Worm (Caenorhabditis elegans) whole organism, L3 larva: ENCODE data around the gene npl-4.1.

Experiments used
- R02D3.7 ChIP-seq: fragments of 150-350 bp; optimal IDR thresholded peaks from 2 replicates; lab custom pipeline; 2014; ENCODE audit warnings: missing biosample characterization, missing genetic modification characterization
- ZK546.5 ChIP-seq: sonication (generic microtip); optimal IDR thresholded peaks from 2 replicates; lab custom pipeline; 2017; ENCODE audit warnings: missing biosample characterization, missing genetic modification characterization
- aly-2 ChIP-seq: fragments of 150-350 bp; optimal IDR thresholded peaks from 2 replicates; lab custom pipeline; 2014; ENCODE audit warnings: missing biosample characterization, missing genetic modification characterization
- ama-1 ChIP-seq: fragments of 150-350 bp; optimal IDR thresholded peaks from 2 replicates; lab custom pipeline; 2018
- ceh-16 ChIP-seq: sonication (generic microtip); optimal IDR thresholded peaks from 2 replicates; lab custom pipeline; 2017; ENCODE audit warnings: missing biosample characterization, missing genetic modification characterization
- ceh-28 ChIP-seq: fragments of 150-350 bp; optimal IDR thresholded peaks from 2 replicates; lab custom pipeline; 2014; ENCODE audit warnings: missing biosample characterization, missing genetic modification reagents, missing genetic modification characterization
- ceh-82 ChIP-seq: fragments of 150-350 bp; optimal IDR thresholded peaks from 2 replicates; lab custom pipeline; 2014; ENCODE audit warnings: missing biosample characterization, missing genetic modification characterization
- ceh-9 ChIP-seq: sonication (generic microtip); optimal IDR thresholded peaks from 2 replicates; lab custom pipeline; 2018; ENCODE audit warnings: missing biosample characterization, missing genetic modification characterization
- daf-12 ChIP-seq: fragments of 150-350 bp; optimal IDR thresholded peaks from 2 replicates; lab custom pipeline; 2014; ENCODE audit warnings: missing biosample characterization, missing genetic modification reagents, missing genetic modification characterization
- egl-27 ChIP-seq: sonication (generic microtip); optimal IDR thresholded peaks from 4 replicates; lab custom pipeline; 2017; ENCODE audit warnings: missing biosample characterization, missing genetic modification reagents, missing genetic modification characterization
- egl-5 ChIP-seq: fragments of 150-350 bp; optimal IDR thresholded peaks from 2 replicates; lab custom pipeline; 2017; ENCODE audit warnings: missing biosample characterization, missing genetic modification reagents, missing genetic modification characterization, inconsistent platforms
- elt-1 ChIP-seq: fragments of 150-350 bp; optimal IDR thresholded peaks from 2 replicates; lab custom pipeline; 2014; ENCODE audit warnings: missing biosample characterization, missing genetic modification characterization
- elt-2 ChIP-seq: sonication (generic microtip); optimal IDR thresholded peaks from 2 replicates; lab custom pipeline; 2016; ENCODE audit warnings: missing genetic modification reagents, mild to moderate bottlenecking, missing genetic modification characterization, missing compliant biosample characterization
- elt-3 ChIP-seq, 3 experiments: fragments of 150-350 bp in 1 of 3; sonication (generic microtip) in 2 of 3; optimal IDR thresholded peaks; 2 replicates in 2 of 3; 4 replicates in 1 of 3; lab custom pipeline; 2014 to 2017; ENCODE audit warnings: missing biosample characterization in 3 of 3, missing genetic modification characterization in 3 of 3
- eor-1 ChIP-seq, 2 experiments: fragments of 150-350 bp; optimal IDR thresholded peaks; 2 replicates each; lab custom pipeline; 2014 to 2018; ENCODE audit warnings: missing biosample characterization in 2 of 2, missing genetic modification characterization in 2 of 2
- fkh-10 ChIP-seq: sonication (generic microtip); optimal IDR thresholded peaks from 2 replicates; lab custom pipeline; 2017; ENCODE audit warnings: missing biosample characterization, missing genetic modification reagents, missing genetic modification characterization
- fkh-2 ChIP-seq: fragments of 150-350 bp; optimal IDR thresholded peaks from 2 replicates; lab custom pipeline; 2014; ENCODE audit warnings: missing biosample characterization, missing genetic modification reagents, missing genetic modification characterization
- fos-1 ChIP-seq: fragments of 150-350 bp; optimal IDR thresholded peaks from 2 replicates; lab custom pipeline; 2014; ENCODE audit warnings: missing biosample characterization, missing genetic modification characterization
- hmg-11 ChIP-seq: sonication (generic microtip); optimal IDR thresholded peaks from 2 replicates; lab custom pipeline; 2016; ENCODE audit warnings: missing genetic modification characterization, missing compliant biosample characterization
- jun-1 ChIP-seq: fragments of 150-350 bp; optimal IDR thresholded peaks from 2 replicates; lab custom pipeline; 2014; ENCODE audit warnings: missing biosample characterization, missing genetic modification reagents, missing genetic modification characterization
- lin-15B ChIP-seq: fragments of 150-350 bp; optimal IDR thresholded peaks from 2 replicates; lab custom pipeline; 2014; ENCODE audit warnings: missing biosample characterization, missing genetic modification characterization
- lin-39 ChIP-seq: fragments of 150-350 bp; optimal IDR thresholded peaks from 2 replicates; lab custom pipeline; 2018; ENCODE audit warnings: missing biosample characterization, missing genetic modification reagents, missing genetic modification characterization
- lsy-12 ChIP-seq: sonication (generic microtip); optimal IDR thresholded peaks from 2 replicates; lab custom pipeline; 2016; ENCODE audit warnings: mild to moderate bottlenecking, missing genetic modification characterization, missing compliant biosample characterization
- mdl-1 ChIP-seq: fragments of 150-350 bp; optimal IDR thresholded peaks from 2 replicates; lab custom pipeline; 2014; ENCODE audit warnings: missing biosample characterization, missing genetic modification characterization
- mml-1 ChIP-seq: fragments of 150-350 bp; sonication (generic microtip); optimal IDR thresholded peaks from 3 replicates; lab custom pipeline; 2014; ENCODE audit warnings: missing biosample characterization, missing genetic modification characterization
- nfya-1 ChIP-seq: sonication (generic microtip); optimal IDR thresholded peaks from 2 replicates; lab custom pipeline; 2017; ENCODE audit warnings: missing genetic modification characterization, mild to moderate bottlenecking, missing compliant biosample characterization, antibody characterized with exemption, moderate library complexity; ENCODE audit not compliant: insufficient read depth
- nhr-11 ChIP-seq: fragments of 150-350 bp; optimal IDR thresholded peaks from 2 replicates; lab custom pipeline; 2014; ENCODE audit warnings: missing biosample characterization, missing genetic modification characterization
- nhr-12 ChIP-seq: fragments of 150-350 bp; optimal IDR thresholded peaks from 2 replicates; lab custom pipeline; 2014; ENCODE audit warnings: missing biosample characterization, missing genetic modification characterization
- nhr-23 ChIP-seq: fragments of 150-350 bp; optimal IDR thresholded peaks from 2 replicates; lab custom pipeline; 2014; ENCODE audit warnings: missing biosample characterization, missing genetic modification reagents, missing genetic modification characterization
- nhr-237 ChIP-seq: fragments of 150-350 bp; optimal IDR thresholded peaks from 2 replicates; lab custom pipeline; 2014; ENCODE audit warnings: missing biosample characterization, missing genetic modification characterization
- nhr-25 ChIP-seq: sonication (generic microtip); optimal IDR thresholded peaks from 2 replicates; lab custom pipeline; 2017; ENCODE audit warnings: missing biosample characterization, missing genetic modification characterization
- nhr-28 ChIP-seq: fragments of 150-350 bp; optimal IDR thresholded peaks from 2 replicates; lab custom pipeline; 2014; ENCODE audit warnings: missing biosample characterization, missing genetic modification characterization
- nhr-43 ChIP-seq: sonication (generic microtip); optimal IDR thresholded peaks from 2 replicates; lab custom pipeline; 2016; ENCODE audit warnings: mild to moderate bottlenecking, missing genetic modification characterization, missing compliant biosample characterization; ENCODE audit not compliant: poor library complexity, severe bottlenecking
- nhr-67 ChIP-seq: fragments of 150-350 bp; optimal IDR thresholded peaks from 2 replicates; lab custom pipeline; 2014; ENCODE audit warnings: missing biosample characterization, missing genetic modification characterization
- nhr-76 ChIP-seq: fragments of 150-350 bp; sonication (generic microtip); optimal IDR thresholded peaks from 5 replicates; lab custom pipeline; 2014; ENCODE audit warnings: missing biosample characterization, missing genetic modification characterization
- nhr-77 ChIP-seq: fragments of 150-350 bp; optimal IDR thresholded peaks from 2 replicates; lab custom pipeline; 2014; ENCODE audit warnings: missing biosample characterization, missing genetic modification characterization
- pha-4 ChIP-seq: fragments of 150-350 bp; optimal IDR thresholded peaks from 2 replicates; lab custom pipeline; 2014; ENCODE audit warnings: missing biosample characterization, missing genetic modification reagents, missing genetic modification characterization
- pqm-1 ChIP-seq: fragments of 150-350 bp; optimal IDR thresholded peaks from 2 replicates; lab custom pipeline; 2017; ENCODE audit warnings: missing biosample characterization, missing genetic modification characterization, inconsistent platforms
- sea-2 ChIP-seq: fragments of 150-350 bp; sonication (generic microtip); optimal IDR thresholded peaks from 4 replicates; lab custom pipeline; 2014; ENCODE audit warnings: missing biosample characterization, missing genetic modification reagents, missing genetic modification characterization
- skn-1 ChIP-seq: fragments of 150-350 bp; optimal IDR thresholded peaks from 2 replicates; lab custom pipeline; 2014; ENCODE audit warnings: missing biosample characterization, missing genetic modification characterization
- snpc-4 ChIP-seq: fragments of 150-350 bp; optimal IDR thresholded peaks from 2 replicates; lab custom pipeline; 2014; ENCODE audit warnings: missing biosample characterization, missing genetic modification characterization
- tbx-2 ChIP-seq: sonication (generic microtip); optimal IDR thresholded peaks from 2 replicates; lab custom pipeline; 2016; ENCODE audit warnings: mild to moderate bottlenecking, missing genetic modification characterization, missing compliant biosample characterization
- unc-39 ChIP-seq: sonication (generic microtip); optimal IDR thresholded peaks from 4 replicates; lab custom pipeline; 2017; ENCODE audit warnings: missing biosample characterization, missing genetic modification characterization
- unc-62 ChIP-seq: fragments of 150-350 bp; sonication (generic microtip); optimal IDR thresholded peaks from 4 replicates; lab custom pipeline; 2014; ENCODE audit warnings: missing biosample characterization, missing genetic modification reagents, missing genetic modification characterization
- zag-1 ChIP-seq: fragments of 150-350 bp; optimal IDR thresholded peaks from 2 replicates; lab custom pipeline; 2014; ENCODE audit warnings: missing biosample characterization, missing genetic modification characterization
- ztf-11 ChIP-seq: fragments of 150-350 bp; optimal IDR thresholded peaks from 2 replicates; lab custom pipeline; 2014; ENCODE audit warnings: missing biosample characterization, missing genetic modification characterization
- ztf-4 ChIP-seq: fragments of 150-350 bp; optimal IDR thresholded peaks from 2 replicates; lab custom pipeline; 2014; ENCODE audit warnings: missing biosample characterization, missing genetic modification characterization

Gene npl-4.1

ce11 chrII:5660155-5660554 is 29.0 kb downstream of the npl-4.1 start:
- TF ChIP-seq R02D3.7 (tag; lab: Kevin White, UChicago): no peak
- no peak for TF ChIP-seq nhr-237 (tag; lab: Kevin White, UChicago)
- no peak for TF ChIP-seq pha-4 (tag; lab: Kevin White, UChicago)
- TF ChIP-seq zag-1 (tag; lab: Kevin White, UChicago): no peak
- no peak for TF ChIP-seq nhr-12 (tag; lab: Kevin White, UChicago)
- TF ChIP-seq tbx-2: no peak
- no peak for TF ChIP-seq ceh-28 (tag; lab: Kevin White, UChicago)
- no peak for TF ChIP-seq ceh-16
- TF ChIP-seq elt-3 (tag; optimal IDR thresholded peaks at IDR 0.05; lab: Kevin White, UChicago): no peak
- TF ChIP-seq nfya-1: no peak
- TF ChIP-seq fkh-2: no peak
- no peak for TF ChIP-seq ceh-9 (tag; lab: Kevin White, UChicago)
- TF ChIP-seq ZK546.5 (tag; lab: Kevin White, UChicago): no peak
- no peak for TF ChIP-seq nhr-11 (tag; lab: Kevin White, UChicago)
- TF ChIP-seq fkh-10 (GFP tag; lab: Kevin White, UChicago): no peak
- TF ChIP-seq elt-2: no peak
- no peak for TF ChIP-seq skn-1 (tag; lab: Kevin White, UChicago)
- no peak for TF ChIP-seq unc-62
- no peak for TF ChIP-seq fos-1 (tag; lab: Kevin White, UChicago)
- no peak for TF ChIP-seq snpc-4 (tag; lab: Kevin White, UChicago)

DNA sequence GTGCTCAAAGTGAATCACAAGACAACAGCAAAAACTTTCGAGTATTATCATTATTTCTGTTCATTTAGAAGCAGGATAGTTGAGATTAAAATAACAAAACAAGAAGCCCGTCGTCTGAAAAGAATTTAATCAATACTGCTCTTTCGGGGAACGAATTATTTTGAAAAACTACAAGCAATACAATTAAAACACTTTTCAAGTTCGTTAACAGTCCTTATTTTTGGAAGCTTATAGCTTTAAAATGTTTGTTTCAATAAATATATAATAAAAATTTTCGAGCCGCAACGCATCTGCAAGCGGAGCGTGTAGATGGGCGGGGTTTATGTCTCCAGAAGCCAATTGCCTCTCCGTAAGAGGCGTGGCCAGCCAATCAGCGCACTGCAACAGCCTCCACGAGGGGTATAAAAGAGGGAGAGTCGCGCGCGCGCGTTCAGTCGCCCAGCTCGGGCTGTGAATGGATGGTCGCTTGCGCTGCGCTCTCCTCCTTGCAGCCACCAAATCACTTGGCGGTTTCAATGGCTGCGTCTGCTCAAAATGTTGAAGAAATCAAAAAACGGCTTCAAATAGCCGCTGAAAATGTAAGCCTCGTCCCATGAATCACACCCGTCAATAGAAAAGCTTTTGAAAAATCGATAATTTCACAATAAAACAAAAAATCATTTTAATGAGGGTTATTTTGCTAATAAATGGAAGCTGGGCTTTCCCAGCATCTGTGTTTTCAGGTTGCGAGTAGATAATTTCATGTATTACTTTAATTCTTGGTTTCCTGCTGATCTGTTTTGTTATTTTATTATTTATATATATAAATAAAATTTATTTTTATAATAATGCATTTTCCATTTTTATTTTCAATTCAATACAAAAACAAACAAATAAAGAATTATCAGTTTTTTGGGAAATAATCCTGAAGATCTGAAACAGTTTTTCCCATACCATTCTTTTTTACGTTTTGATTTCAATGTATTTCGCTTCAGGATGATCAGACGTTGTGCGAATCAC is 29.9 kb downstream of the npl-4.1 start, which contains the start of the genes ift-43 and mdt-26:
ift-43 (minus strand) TSS at position 51 of the 999 bp plus-strand sequence.
mdt-26 (plus strand) TSS at position 446 of the 999 bp plus-strand sequence.
- TF ChIP-seq nhr-28 (tag; lab: Kevin White, UChicago) (no peak), elt-1 (no peak), fos-1 (tag; lab: Kevin White, UChicago) (no peak), tbx-2 (peak; percentile 67), eor-1 (tag; optimal IDR thresholded peaks at IDR 0.05; lab: Kevin White, UChicago) (no peak), aly-2 (tag; lab: Kevin White, UChicago) (peak; percentile 76), pha-4 (tag; lab: Kevin White, UChicago) (peak; percentile 73), ztf-4 (peak; percentile 56), nhr-76 (tag; lab: Kevin White, UChicago) (no peak), ZK546.5 (tag; lab: Kevin White, UChicago) (no peak), ceh-28 (tag; lab: Kevin White, UChicago) (peak; percentile 83), skn-1 (tag; lab: Kevin White, UChicago) (no peak), lin-15B (peak; percentile 80), nhr-25 (tag; lab: Kevin White, UChicago) (peak; percentile 80), nhr-23 (tag; lab: Kevin White, UChicago) (peak; percentile 49), lin-39 (tag; lab: Kevin White, UChicago) (peak; percentile 98), sea-2 (GFP tag; lab: Kevin White, UChicago) (no peak), ceh-16 (no peak), unc-62 (peak; percentile 10), elt-2 (peak; percentile 65), nhr-12 (tag; lab: Kevin White, UChicago) (no peak), snpc-4 (tag; lab: Kevin White, UChicago) (peak; percentile 49), nhr-67 (tag; lab: Kevin White, UChicago) (no peak), unc-39 (tag; lab: Kevin White, UChicago) (no peak), nhr-11 (tag; lab: Kevin White, UChicago) (no peak), pqm-1 (tag; lab: Kevin White, UChicago) (peak; percentile 2), hmg-11 (tag; lab: Kevin White, UChicago) (peak; percentile 98), elt-3 (tag; optimal IDR thresholded peaks at IDR 0.05; lab: Kevin White, UChicago) (no peak), nhr-43 (tag; lab: Kevin White, UChicago) (peak; percentile 78), egl-27 (tag; lab: Kevin White, UChicago) (no peak), lsy-12 (tag; lab: Kevin White, UChicago) (peak; percentile 74), fkh-2 (no peak), nhr-77 (tag; lab: Kevin White, UChicago) (no peak), ceh-9 (tag; lab: Kevin White, UChicago) (no peak), egl-5 (tag; lab: Kevin White, UChicago) (peak; percentile 60), mml-1 (tag; lab: Kevin White, UChicago) (no peak), R02D3.7 (tag; lab: Kevin White, UChicago) (no peak), nfya-1 (peak; percentile 100), ama-1 (lab: Kevin White, UChicago) (peak; percentile 100), mdl-1 (peak; percentile 46), zag-1 (tag; lab: Kevin White, UChicago) (no peak), daf-12 (no peak), ceh-82 (no peak), fkh-10 (GFP tag; lab: Kevin White, UChicago) (peak; percentile 19), ztf-11 (no peak), jun-1 (tag; lab: Kevin White, UChicago) (peak; percentile 36), nhr-237 (tag; lab: Kevin White, UChicago) (no peak)
